Fruit fly (Drosophila melanogaster): ENCODE results near the gene CG14968.

Gene CG14968

dm6 chr3L:3319992-3320732 is 17.2 kb upstream of the CG14968 start (continued):
- TF ChIP-seq ERR (GFP tag; optimal IDR thresholded peaks at IDR 0.05) (peak; percentile 57), pita (GFP tag; optimal IDR thresholded peaks at IDR 0.05) (no peak), grau (tag; optimal IDR thresholded peaks at IDR 0.05) (peak; percentile 95), CG2678 (tag; optimal IDR thresholded peaks at IDR 0.05) (peak; percentile 36), Adf1 (GFP tag; IDR thresholded peaks at IDR 0.05) (0 out of 2 replicates have a peak, but pooled peaks have one; percentile 10), Med (GFP tag) (peak; percentile 76), CG15011 (GFP tag; optimal IDR thresholded peaks at IDR 0.05) (no peak), CG8924 (tag; optimal IDR thresholded peaks at IDR 0.05) (peak; percentile 12), Fer1 (GFP tag; optimal IDR thresholded peaks at IDR 0.05) (peak; percentile 46), sens (GFP tag) (peak; percentile 75), CG9932 (GFP tag; IDR thresholded peaks at IDR 0.05) (0 out of 2 replicates have a peak, but pooled peaks have one; percentile 32), CG17802 (tag; optimal IDR thresholded peaks at IDR 0.05) (no peak), CG12769 (tag; optimal IDR thresholded peaks at IDR 0.05) (peak; percentile 43), CG7839 (tag; optimal IDR thresholded peaks at IDR 0.05) (peak; percentile 42), CG32772 (GFP tag; IDR thresholded peaks at IDR 0.05) (peak; percentile 35; the same call in 1 of the 2 replicates), CG4282 (GFP tag; optimal IDR thresholded peaks at IDR 0.05) (peak; percentile 43), ara (GFP tag; IDR thresholded peaks at IDR 0.05) (peak; percentile 26; the same call in 1 of the 2 replicates), caup (GFP tag; optimal IDR thresholded peaks at IDR 0.05; ENCODE audit: severe bottlenecking) (peak; percentile 10), lilli (GFP tag; optimal IDR thresholded peaks at IDR 0.05) (peak; percentile 50), lmd (GFP tag; IDR thresholded peaks at IDR 0.05) (peak; percentile 19; the same call in 1 of the 2 replicates), Sry-δ (GFP tag; optimal IDR thresholded peaks at IDR 0.05) (no peak), CG13296 (GFP tag; optimal IDR thresholded peaks at IDR 0.05) (peak; percentile 51), her (GFP tag; optimal IDR thresholded peaks at IDR 0.05) (peak; percentile 22), dpn (GFP tag; optimal IDR thresholded peaks at IDR 0.05) (peak; percentile 6 to 33), slbo (GFP tag; IDR thresholded peaks at IDR 0.05) (peak; percentile 54), CG18476 (GFP tag; optimal IDR thresholded peaks at IDR 0.05) (no peak), CG30403 (GFP tag; optimal IDR thresholded peaks at IDR 0.05) (peak; percentile 22), tgo (GFP tag; IDR thresholded peaks at IDR 0.05) (no peak), bsh (GFP tag; optimal IDR thresholded peaks at IDR 0.05) (peak in 1 of 2 experiments; percentile 13), Hand (GFP tag; optimal IDR thresholded peaks at IDR 0.05) (no peak), ash1 (GFP tag; optimal IDR thresholded peaks at IDR 0.05) (no peak), HLH54F (GFP tag; optimal IDR thresholded peaks at IDR 0.05) (peak; percentile 38), Ets65A (GFP tag) (peak; percentile 44), row (GFP tag; IDR thresholded peaks at IDR 0.05) (peak; percentile 78), Gug (GFP tag; IDR thresholded peaks at IDR 0.05) (peak; percentile 6; the same call in 1 of the 4 replicates), Xbp1 (GFP tag; optimal IDR thresholded peaks at IDR 0.05) (peak; percentile 43), Sox102F (GFP tag; optimal IDR thresholded peaks at IDR 0.05) (no peak), CG3407 (GFP tag; optimal IDR thresholded peaks at IDR 0.05) (no peak), CG12071 (GFP tag; optimal IDR thresholded peaks at IDR 0.05) (peak; percentile 42), Ets97D (GFP tag; optimal IDR thresholded peaks at IDR 0.05) (no peak), CG11247 (GFP tag; IDR thresholded peaks at IDR 0.05) (peak; percentile 5; the same call in 1 of the 2 replicates), az2 (GFP tag; optimal IDR thresholded peaks at IDR 0.05) (peak; percentile 10), CG4730 (GFP tag; IDR thresholded peaks at IDR 0.05) (no peak), CG8089 (GFP tag; optimal IDR thresholded peaks at IDR 0.05) (no peak), Antp (GFP tag; optimal IDR thresholded peaks at IDR 0.05) (peak; percentile 34), CG9817 (tag; optimal IDR thresholded peaks at IDR 0.05) (peak; percentile 4), lab (GFP tag; optimal IDR thresholded peaks at IDR 0.05) (peak; percentile 50), crol (GFP tag; IDR thresholded peaks at IDR 0.05) (no peak), sug (tag; optimal IDR thresholded peaks at IDR 0.05) (peak; percentile 55)

Data from whole organism, embryonic.